Worm (Caenorhabditis elegans): ENCODE measurements around the gene clec-65.

- TF ChIP-seq lin-39 (tag; optimal IDR thresholded peaks at IDR 0.05) (no peak), unc-98 (GFP tag; IDR thresholded peaks at IDR 0.05) (no peak), Y116A8C.19 (tag; optimal IDR thresholded peaks at IDR 0.05; ENCODE audit: borderline replicate concordance) (no peak), lin-15B (tag; optimal IDR thresholded peaks at IDR 0.05) (no peak), ama-1 (optimal IDR thresholded peaks at IDR 0.05) (no peak), pag-3 (tag; optimal IDR thresholded peaks at IDR 0.05; ENCODE audit: borderline replicate concordance, insufficient read depth) (no peak), efl-3 (GFP tag; optimal IDR thresholded peaks at IDR 0.05) (no peak), efl-1 (optimal IDR thresholded peaks at IDR 0.05) (no peak), efl-1 (GFP tag; optimal IDR thresholded peaks at IDR 0.05 in 1 of 2) (no peak), nhr-77 (tag; optimal IDR thresholded peaks at IDR 0.05) (no peak), nhr-237 (tag; optimal IDR thresholded peaks at IDR 0.05) (no peak), unc-62 (GFP tag; optimal IDR thresholded peaks at IDR 0.05) (no peak), mep-1 (tag; optimal IDR thresholded peaks at IDR 0.05) (no peak), aly-2 (tag; optimal IDR thresholded peaks at IDR 0.05) (no peak), mdl-1 (tag; optimal IDR thresholded peaks at IDR 0.05) (no peak)
Observed at ce11 chrII:12892407-12892806, 8.7 kb upstream of the clec-65 start.

Measured in whole organism, L1 larva.